Fruit fly (Drosophila melanogaster): ENCODE results near the gene CG43294.

DNA sequence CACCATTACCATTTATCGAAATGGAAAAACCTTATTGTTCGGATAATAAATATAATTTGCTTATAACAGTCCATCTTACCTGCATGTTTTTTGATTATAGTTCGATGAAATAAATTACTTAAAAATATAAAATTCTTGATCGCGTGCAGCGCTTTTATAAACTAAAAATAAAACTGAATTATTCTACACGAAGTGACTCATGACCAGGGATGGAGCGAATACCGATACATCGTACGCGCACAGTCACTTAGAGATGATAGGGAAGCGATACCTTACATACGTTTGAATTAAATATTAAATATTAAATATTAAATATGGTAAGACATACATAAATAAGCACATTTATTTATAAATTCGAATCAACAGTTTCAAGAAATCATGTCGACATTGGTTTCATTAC, 34.9 kb downstream of the CG43294 start, which contains the start of gene viaf:
- no peak for TF ChIP-seq OdsH (GFP tag; optimal IDR thresholded peaks at IDR 0.05)
- TF ChIP-seq CG6854 (GFP tag; optimal IDR thresholded peaks at IDR 0.05): no peak
- TF ChIP-seq Eip93F (GFP tag; optimal IDR thresholded peaks at IDR 0.05): no peak
- TF ChIP-seq fd85E (GFP tag; optimal IDR thresholded peaks at IDR 0.05): no peak
- TF ChIP-seq ss (GFP tag; optimal IDR thresholded peaks at IDR 0.05): no peak
- TF ChIP-seq Smox (GFP tag; optimal IDR thresholded peaks at IDR 0.05): no peak
- TF ChIP-seq Lpt (GFP tag; optimal IDR thresholded peaks at IDR 0.05): no peak
- no peak for TF ChIP-seq acj6 (GFP tag; optimal IDR thresholded peaks at IDR 0.05)
- TF ChIP-seq cyc (GFP tag; optimal IDR thresholded peaks at IDR 0.05): peak; percentile 40
